Fruit fly (Drosophila melanogaster): ENCODE results near the gene CG8100.

CG8100 gene

DNA sequence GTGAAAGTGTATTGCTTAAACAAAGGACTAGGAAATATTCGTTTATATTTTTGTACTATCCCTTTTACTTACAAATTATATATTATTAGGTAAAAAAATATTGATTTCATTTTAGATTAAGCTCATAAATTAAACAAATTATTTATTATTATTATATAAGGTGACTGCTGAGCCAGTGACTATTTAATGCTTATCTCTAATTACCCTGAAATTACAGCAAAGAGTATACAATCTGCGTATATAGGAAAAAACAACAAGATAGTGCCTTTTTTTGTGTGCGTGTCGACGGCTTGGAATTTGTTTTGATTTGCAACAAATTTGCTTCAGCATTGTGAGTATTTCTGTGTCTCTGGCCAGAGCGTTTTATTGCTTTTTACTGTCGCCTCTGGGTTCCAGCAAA, 6.1 kb downstream of the CG8100 start:
- TF ChIP-seq fd96Ca (GFP tag; IDR thresholded peaks at IDR 0.05), result no peak
- no peak for TF ChIP-seq EcR (GFP tag; optimal IDR thresholded peaks at IDR 0.05)
- TF ChIP-seq gl (tag; optimal IDR thresholded peaks at IDR 0.05), result no peak
- TF ChIP-seq Snoo (tag; optimal IDR thresholded peaks at IDR 0.05), result no peak
- no peak for TF ChIP-seq Ets98B (GFP tag; IDR thresholded peaks at IDR 0.05)
- TF ChIP-seq CG15710 (tag; optimal IDR thresholded peaks at IDR 0.05), result no peak
- TF ChIP-seq CG10348 (GFP tag; IDR thresholded peaks at IDR 0.05), result no peak
- TF ChIP-seq CG4496 (GFP tag; IDR thresholded peaks at IDR 0.05), result no peak
- no peak for TF ChIP-seq CG12605 (GFP tag; IDR thresholded peaks at IDR 0.05)
- no peak for TF ChIP-seq CG9948 (tag; optimal IDR thresholded peaks at IDR 0.05)
- no peak for TF ChIP-seq CG8301 (tag; optimal IDR thresholded peaks at IDR 0.05)
- TF ChIP-seq CG17806 (tag; optimal IDR thresholded peaks at IDR 0.05), result no peak
- TF ChIP-seq CG14655 (GFP tag; optimal IDR thresholded peaks at IDR 0.05), result no peak
- TF ChIP-seq CG8159 (tag; optimal IDR thresholded peaks at IDR 0.05), result no peak
- no peak for TF ChIP-seq D1 (tag; optimal IDR thresholded peaks at IDR 0.05)
- no peak for TF ChIP-seq CG34367 (tag; optimal IDR thresholded peaks at IDR 0.05)
- TF ChIP-seq CG13204 (GFP tag; optimal IDR thresholded peaks at IDR 0.05), result no peak
- TF ChIP-seq CG32121 (GFP tag; IDR thresholded peaks at IDR 0.05), result no peak
- TF ChIP-seq rn (GFP tag; IDR thresholded peaks at IDR 0.05), result no peak

- no peak for TF ChIP-seq CG9948 (tag; optimal IDR thresholded peaks at IDR 0.05)
- TF ChIP-seq CG15710 (tag; optimal IDR thresholded peaks at IDR 0.05), result no peak
- no peak for TF ChIP-seq CG13204 (GFP tag; optimal IDR thresholded peaks at IDR 0.05)
- TF ChIP-seq EcR (GFP tag; optimal IDR thresholded peaks at IDR 0.05), result no peak
- TF ChIP-seq D1 (tag; optimal IDR thresholded peaks at IDR 0.05), result no peak
- no peak for TF ChIP-seq Pif1A (GFP tag; optimal IDR thresholded peaks at IDR 0.05)
- no peak for TF ChIP-seq CG8301 (tag; optimal IDR thresholded peaks at IDR 0.05)
- no peak for TF ChIP-seq rn (GFP tag; IDR thresholded peaks at IDR 0.05)
- no peak for TF ChIP-seq fd96Ca (GFP tag; IDR thresholded peaks at IDR 0.05)
- TF ChIP-seq Snoo (tag; optimal IDR thresholded peaks at IDR 0.05), result no peak
- no peak for TF ChIP-seq CG14655 (GFP tag; optimal IDR thresholded peaks at IDR 0.05)
- TF ChIP-seq CG10348 (GFP tag; IDR thresholded peaks at IDR 0.05), result no peak
- no peak for TF ChIP-seq CG12605 (GFP tag; IDR thresholded peaks at IDR 0.05)
- TF ChIP-seq Ets98B (GFP tag; IDR thresholded peaks at IDR 0.05), result no peak
- TF ChIP-seq CG34367 (tag; optimal IDR thresholded peaks at IDR 0.05), result no peak
- TF ChIP-seq CG8159 (tag; optimal IDR thresholded peaks at IDR 0.05), result no peak
- no peak for TF ChIP-seq CG17806 (tag; optimal IDR thresholded peaks at IDR 0.05)
- no peak for TF ChIP-seq gl (tag; optimal IDR thresholded peaks at IDR 0.05)
These were observed 14.6 kb downstream of the CG8100 start, which contains the start of gene Fbp1 for dm6 chr3L:14097941-14098545. TSS of gene Fbp1 (minus strand) at chr3L:14098053.

dm6 chr3L:14100058-14100457, 16.6 kb downstream of the CG8100 start:
- TF ChIP-seq CG15710 (tag; optimal IDR thresholded peaks at IDR 0.05) (no peak), CG12605 (GFP tag; IDR thresholded peaks at IDR 0.05) (no peak), Pif1B (GFP tag; optimal IDR thresholded peaks at IDR 0.05) (no peak), CG17806 (tag; optimal IDR thresholded peaks at IDR 0.05) (no peak), CG8159 (tag; optimal IDR thresholded peaks at IDR 0.05) (no peak), EcR (GFP tag; optimal IDR thresholded peaks at IDR 0.05) (no peak), CG32121 (GFP tag; IDR thresholded peaks at IDR 0.05) (no peak), CG8301 (tag; optimal IDR thresholded peaks at IDR 0.05) (no peak), D1 (tag; optimal IDR thresholded peaks at IDR 0.05) (no peak), Snoo (tag; optimal IDR thresholded peaks at IDR 0.05) (no peak), CG34367 (tag; optimal IDR thresholded peaks at IDR 0.05) (no peak), CG14655 (GFP tag; optimal IDR thresholded peaks at IDR 0.05) (no peak), Pif1A (GFP tag; optimal IDR thresholded peaks at IDR 0.05) (no peak), fd96Ca (GFP tag; IDR thresholded peaks at IDR 0.05) (no peak), CG13204 (GFP tag; optimal IDR thresholded peaks at IDR 0.05) (no peak), CG4496 (GFP tag; IDR thresholded peaks at IDR 0.05) (no peak), Ets98B (GFP tag; IDR thresholded peaks at IDR 0.05) (no peak), CG9948 (tag; optimal IDR thresholded peaks at IDR 0.05) (no peak), gl (tag; optimal IDR thresholded peaks at IDR 0.05) (no peak), CG10348 (GFP tag; IDR thresholded peaks at IDR 0.05) (no peak)

- TF ChIP-seq CG4496 (GFP tag; IDR thresholded peaks at IDR 0.05) (no peak), D1 (tag; optimal IDR thresholded peaks at IDR 0.05) (no peak), fd96Ca (GFP tag; IDR thresholded peaks at IDR 0.05) (no peak)
These were observed 18.2 kb downstream of the CG8100 start for dm6 chr3L:14101421-14102130.

dm6 chr3L:14104988-14105387, 21.6 kb downstream of the CG8100 start:
- TF ChIP-seq Pif1A (GFP tag; optimal IDR thresholded peaks at IDR 0.05), result no peak
- no peak for TF ChIP-seq Ets98B (GFP tag; IDR thresholded peaks at IDR 0.05)
- TF ChIP-seq D1 (tag; optimal IDR thresholded peaks at IDR 0.05), result no peak
- no peak for TF ChIP-seq EcR (GFP tag; optimal IDR thresholded peaks at IDR 0.05)
- no peak for TF ChIP-seq Pif1B (GFP tag; optimal IDR thresholded peaks at IDR 0.05)
- TF ChIP-seq Snoo (tag; optimal IDR thresholded peaks at IDR 0.05), result no peak
- no peak for TF ChIP-seq CG8301 (tag; optimal IDR thresholded peaks at IDR 0.05)
- TF ChIP-seq CG32121 (GFP tag; IDR thresholded peaks at IDR 0.05), result no peak
- no peak for TF ChIP-seq CG4496 (GFP tag; IDR thresholded peaks at IDR 0.05)
- no peak for TF ChIP-seq CG14655 (GFP tag; optimal IDR thresholded peaks at IDR 0.05)
- TF ChIP-seq CG13204 (GFP tag; optimal IDR thresholded peaks at IDR 0.05), result no peak
- TF ChIP-seq CG17806 (tag; optimal IDR thresholded peaks at IDR 0.05), result no peak
- no peak for TF ChIP-seq CG9948 (tag; optimal IDR thresholded peaks at IDR 0.05)
- TF ChIP-seq gl (tag; optimal IDR thresholded peaks at IDR 0.05), result no peak
- TF ChIP-seq CG12605 (GFP tag; IDR thresholded peaks at IDR 0.05), result no peak

Measured in whole organism, pupa.